Worm (Caenorhabditis elegans): ENCODE data around the gene str-15.

Gene str-15

DNA sequence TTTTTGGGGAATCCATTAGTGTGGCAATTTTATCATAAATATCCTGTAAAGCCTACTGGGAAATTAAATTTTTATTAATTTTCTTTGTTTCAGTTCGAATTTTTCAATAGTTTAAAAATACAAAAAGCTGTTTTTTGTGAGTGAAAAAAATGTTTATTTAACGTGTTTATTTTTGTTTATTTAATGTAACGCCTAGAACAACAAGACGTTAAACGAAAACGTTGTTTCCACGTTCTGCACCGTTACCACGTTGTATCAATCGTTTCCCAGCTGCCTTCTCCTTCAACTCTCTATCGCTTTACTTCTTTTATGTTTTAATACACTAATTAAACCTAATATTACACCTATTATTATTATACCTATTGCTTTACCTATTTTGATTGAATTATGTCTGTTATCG, 10.9 kb downstream of the str-15 start, which contains the start of gene T08G3.13:
Gene T08G3.13, plus strand, starts transcription at position 301 of the 400 bp plus-strand sequence.
- TF ChIP-seq F10B5.3 (tag; optimal IDR thresholded peaks at IDR 0.05) = no peak
- TF ChIP-seq F26F4.8 (GFP tag; conservative IDR thresholded peaks at IDR 0.05) = no peak
- TF ChIP-seq ceh-20 (GFP tag; IDR thresholded peaks at IDR 0.05) = no peak
- no peak for TF ChIP-seq F49E8.2 (tag; optimal IDR thresholded peaks at IDR 0.05; ENCODE audit: borderline replicate concordance)
- no peak for TF ChIP-seq dmd-6 (GFP tag; IDR thresholded peaks at IDR 0.05)
- no peak for TF ChIP-seq ces-1 (GFP tag; optimal IDR thresholded peaks at IDR 0.05)
- TF ChIP-seq ZK546.5 (tag; optimal IDR thresholded peaks at IDR 0.05) = no peak
- no peak for TF ChIP-seq lim-7 (GFP tag; IDR thresholded peaks at IDR 0.05)
- TF ChIP-seq snpc-1.2 (GFP tag; IDR thresholded peaks at IDR 0.05) = no peak
- no peak for TF ChIP-seq tra-1 (GFP tag; IDR thresholded peaks at IDR 0.05)
- no peak for TF ChIP-seq jun-1 (tag; optimal IDR thresholded peaks at IDR 0.05)
- TF ChIP-seq spr-1 (tag; optimal IDR thresholded peaks at IDR 0.05) = no peak

DNA sequence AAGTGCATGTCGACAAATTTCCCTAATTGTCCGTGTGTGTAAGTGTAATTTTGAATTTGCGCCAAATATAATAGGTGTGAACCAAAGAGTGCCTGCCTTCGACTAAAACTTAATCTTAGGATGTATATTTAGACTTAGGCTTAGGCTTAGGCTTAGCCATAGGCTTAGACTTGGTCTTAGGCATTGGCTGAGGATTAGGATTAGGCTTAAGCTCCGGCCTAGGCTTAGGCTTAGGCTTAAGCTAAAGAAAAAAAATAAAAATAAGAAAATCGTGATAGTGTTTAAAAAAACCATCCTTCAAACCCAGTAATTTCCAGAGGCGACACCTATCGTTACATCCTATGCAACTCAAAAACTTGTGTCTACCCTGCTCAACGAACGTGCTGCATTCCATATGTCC, 12.4 kb downstream of the str-15 start:
- TF ChIP-seq ceh-20 (GFP tag; IDR thresholded peaks at IDR 0.05) (no peak), pha-4 (GFP tag; IDR thresholded peaks at IDR 0.05) (no peak), pha-4 (tag; optimal IDR thresholded peaks at IDR 0.05) (no peak), nhr-6 (tag; optimal IDR thresholded peaks at IDR 0.05) (no peak)

DNA sequence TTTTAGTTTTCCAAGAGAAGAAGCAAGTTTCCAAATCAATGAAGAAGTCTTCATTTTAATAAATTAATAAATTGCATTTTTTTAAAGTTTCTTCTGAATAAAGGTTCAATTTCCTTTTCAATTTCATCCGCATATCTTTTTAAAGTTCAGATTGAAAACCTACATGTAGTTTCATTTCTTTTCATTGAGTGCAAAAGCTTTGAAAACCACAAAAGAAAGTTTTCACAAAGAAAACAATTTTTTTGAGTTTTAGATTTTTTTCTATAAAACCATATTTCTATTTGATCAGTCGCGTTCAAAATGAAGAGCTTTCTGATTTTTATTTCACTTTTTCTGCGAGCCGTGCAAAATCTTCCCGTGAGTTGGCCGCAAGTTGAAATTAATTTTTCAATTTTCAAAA, 12.9 kb downstream of the str-15 start, which contains the start of gene T08G3.6:
Gene T08G3.6, plus strand, starts transcription at position 301 of the 400 bp plus-strand sequence.
- TF ChIP-seq nhr-42 (GFP tag; IDR thresholded peaks at IDR 0.05) = no peak

DNA sequence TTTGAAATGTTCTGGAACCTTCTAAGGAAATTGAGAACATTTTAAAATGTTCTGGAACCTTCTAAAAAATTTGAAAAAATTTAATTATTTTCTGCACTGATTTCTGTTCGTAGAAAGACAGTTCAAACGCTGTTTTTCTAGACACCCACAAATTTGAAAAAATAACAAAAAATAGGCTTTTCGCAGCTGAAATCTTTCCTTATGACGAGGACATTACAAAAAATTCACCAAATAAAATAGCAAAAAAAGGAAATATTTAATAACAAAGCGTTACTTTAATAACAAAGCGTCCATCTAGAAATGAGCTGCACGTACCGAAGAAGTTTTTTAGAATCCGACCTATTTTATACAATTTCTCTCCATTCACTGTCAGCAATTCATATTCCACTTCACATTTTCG, 15.0 kb downstream of the str-15 start, which contains the start of gene srh-141:
Gene srh-141, plus strand, starts transcription at position 301 of the 400 bp plus-strand sequence.
- no peak for TF ChIP-seq dmd-6 (GFP tag; IDR thresholded peaks at IDR 0.05)
- peak in 1 of 2 experiments; percentile 60 for TF ChIP-seq unc-62 (GFP tag; optimal IDR thresholded peaks at IDR 0.05 in 1 of 2)
- no peak for TF ChIP-seq unc-62 (tag; optimal IDR thresholded peaks at IDR 0.05)

DNA sequence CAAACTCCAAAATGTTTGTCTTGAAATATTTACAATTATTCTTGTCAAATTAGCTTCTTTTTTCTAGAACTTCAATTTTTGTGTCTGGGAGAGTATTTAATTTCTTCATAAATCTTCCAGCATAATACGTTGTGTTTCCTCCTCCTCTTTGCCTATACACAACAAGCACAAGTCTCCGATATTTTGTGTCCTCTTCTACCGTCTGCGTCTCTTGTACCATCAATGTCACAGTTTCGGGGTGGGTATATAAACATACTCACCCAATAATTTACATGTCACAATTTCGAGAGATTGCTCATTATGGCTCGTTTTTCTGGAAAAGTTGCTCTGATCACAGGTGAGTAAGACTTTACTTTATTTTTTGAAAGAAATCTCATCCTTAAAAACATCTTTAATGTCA, 21.1 kb downstream of the str-15 start, which contains the start of gene F26D2.15:
Gene F26D2.15, plus strand, starts transcription at position 301 of the 400 bp plus-strand sequence.
- TF ChIP-seq set-16 (GFP tag; IDR thresholded peaks at IDR 0.05) = no peak
- TF ChIP-seq unc-62 (GFP tag; optimal IDR thresholded peaks at IDR 0.05 in 1 of 2) = peak in 1 of 2 experiments; percentile 72
- no peak for TF ChIP-seq unc-62 (tag; optimal IDR thresholded peaks at IDR 0.05)
- TF ChIP-seq spr-1 (tag; optimal IDR thresholded peaks at IDR 0.05) = no peak
- TF ChIP-seq arid-1 (GFP tag; conservative IDR thresholded peaks at IDR 0.05) = no peak
- TF ChIP-seq lir-3 (tag; optimal IDR thresholded peaks at IDR 0.05) = no peak
- no peak for TF ChIP-seq aha-1 (tag)

DNA sequence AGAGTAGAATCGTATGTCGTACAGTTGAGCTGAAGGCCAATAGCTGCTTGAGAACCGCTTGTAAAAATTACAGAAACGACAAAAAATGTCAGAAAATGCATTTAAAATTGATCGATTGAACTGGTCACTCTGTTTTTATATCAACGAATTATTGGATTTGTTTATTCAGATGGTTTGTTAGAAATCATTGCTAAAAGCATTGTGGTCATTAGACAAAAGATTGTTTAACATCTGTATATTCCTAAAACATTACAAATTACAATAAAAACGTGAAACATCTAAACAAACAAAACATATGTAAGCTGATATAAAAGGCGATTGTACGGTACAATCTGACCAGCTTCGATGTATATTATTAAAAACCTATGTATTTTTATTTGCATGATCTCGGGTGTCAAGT, 23.1 kb downstream of the str-15 start, which contains the start of the genes F26D2.13 and F26D2.14:
Gene F26D2.13, minus strand, starts transcription at position 101 of the 400 bp plus-strand sequence.
Gene F26D2.14, plus strand, starts transcription at position 346 of the 400 bp plus-strand sequence.
- TF ChIP-seq aha-1 (tag) (peak; percentile 82), zag-1 (tag; optimal IDR thresholded peaks at IDR 0.05) (no peak)

DNA sequence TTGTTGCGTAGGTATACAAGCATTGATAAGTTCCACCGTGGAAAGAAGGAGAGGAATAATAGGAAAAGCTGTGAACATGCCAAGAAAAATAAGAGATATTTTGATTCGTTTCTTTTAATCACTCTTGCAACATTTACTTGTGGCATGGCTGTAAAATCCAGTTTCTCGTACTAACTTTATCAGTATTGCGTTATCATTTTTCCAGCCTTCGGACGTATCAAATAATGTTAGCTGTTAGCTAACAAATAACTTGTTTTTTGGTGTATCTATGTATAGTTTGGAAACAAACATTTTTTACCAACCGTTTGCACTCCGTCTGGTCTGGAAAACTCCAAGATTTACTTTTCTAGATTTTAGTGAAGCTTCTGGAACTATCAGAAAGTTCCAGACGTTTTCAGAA, 25.1 kb downstream of the str-15 start, which contains the start of gene clec-234:
Gene clec-234, minus strand, starts transcription at position 101 of the 400 bp plus-strand sequence.
- TF ChIP-seq set-16 (GFP tag; IDR thresholded peaks at IDR 0.05) (no peak), php-3 (GFP tag; IDR thresholded peaks at IDR 0.05) (no peak), lim-7 (GFP tag; IDR thresholded peaks at IDR 0.05) (no peak), spr-1 (tag; optimal IDR thresholded peaks at IDR 0.05) (no peak), nhr-10 (tag; optimal IDR thresholded peaks at IDR 0.05) (no peak), aha-1 (tag) (no peak), madf-5 (GFP tag; IDR thresholded peaks at IDR 0.05) (no peak), Y5F2A.4 (GFP tag; optimal IDR thresholded peaks at IDR 0.05) (no peak), R02D3.7 (tag; optimal IDR thresholded peaks at IDR 0.05) (no peak), duxl-1 (tag; optimal IDR thresholded peaks at IDR 0.05; ENCODE audit: poor library complexity) (no peak), nhr-111 (GFP tag; optimal IDR thresholded peaks at IDR 0.05) (no peak), dmd-6 (GFP tag; IDR thresholded peaks at IDR 0.05) (no peak), daf-8 (GFP tag; IDR thresholded peaks at IDR 0.05) (no peak), ztf-11 (tag; optimal IDR thresholded peaks at IDR 0.05) (no peak), hif-1 (tag; optimal IDR thresholded peaks at IDR 0.05) (no peak), ceh-20 (GFP tag; IDR thresholded peaks at IDR 0.05) (no peak), fos-1 (tag; optimal IDR thresholded peaks at IDR 0.05) (no peak), snpc-4 (tag; optimal IDR thresholded peaks at IDR 0.05) (no peak)
